Fruit fly (Drosophila melanogaster): Measurements from ENCODE around the gene CG11322.

The CG11322 gene

dm6 chr2L:6717460-6717859 is 42.0 kb downstream of the CG11322 start, which contains the start of gene Aatf (continued):
- TF ChIP-seq bab2 (GFP tag; optimal IDR thresholded peaks at IDR 0.05), result no peak
- no peak for TF ChIP-seq CG9817 (tag; optimal IDR thresholded peaks at IDR 0.05)
- peak; percentile 7 for TF ChIP-seq CG7271 (tag; optimal IDR thresholded peaks at IDR 0.05)
- peak; percentile 88 for TF ChIP-seq BEAF-32 (GFP tag; optimal IDR thresholded peaks at IDR 0.05)
- peak; percentile 8 for TF ChIP-seq Ets97D (GFP tag; optimal IDR thresholded peaks at IDR 0.05)
- peak; percentile 50 for TF ChIP-seq CG10267 (tag; optimal IDR thresholded peaks at IDR 0.05)
- no peak for TF ChIP-seq caup (GFP tag; optimal IDR thresholded peaks at IDR 0.05; ENCODE audit: severe bottlenecking)
- no peak for TF ChIP-seq NC2α (GFP tag; optimal IDR thresholded peaks at IDR 0.05)
- no peak for TF ChIP-seq CG12299 (tag; optimal IDR thresholded peaks at IDR 0.05)
- no peak for TF ChIP-seq CG17568 (GFP tag; optimal IDR thresholded peaks at IDR 0.05)
- peak; percentile 65; the same call in 1 of the 2 replicates for TF ChIP-seq nerfin-2 (GFP tag; IDR thresholded peaks at IDR 0.05; ENCODE audit: partially characterized antibody)
- TF ChIP-seq CG17612 (GFP tag; IDR thresholded peaks at IDR 0.05), result no peak
- TF ChIP-seq CG2199 (GFP tag; IDR thresholded peaks at IDR 0.05), result no peak
- TF ChIP-seq HHEX (GFP tag; optimal IDR thresholded peaks at IDR 0.05), result no peak
- no peak for TF ChIP-seq wdn (GFP tag; IDR thresholded peaks at IDR 0.05)
- TF ChIP-seq cg (GFP tag; optimal IDR thresholded peaks at IDR 0.05), result no peak
- TF ChIP-seq fd102C (GFP tag; optimal IDR thresholded peaks at IDR 0.05), result no peak
- no peak for TF ChIP-seq CG14050 (GFP tag; IDR thresholded peaks at IDR 0.05)
- TF ChIP-seq CG4424 (GFP tag; optimal IDR thresholded peaks at IDR 0.05), result no peak
- no peak for TF ChIP-seq Xrp1 (GFP tag; IDR thresholded peaks at IDR 0.05)

DNA sequence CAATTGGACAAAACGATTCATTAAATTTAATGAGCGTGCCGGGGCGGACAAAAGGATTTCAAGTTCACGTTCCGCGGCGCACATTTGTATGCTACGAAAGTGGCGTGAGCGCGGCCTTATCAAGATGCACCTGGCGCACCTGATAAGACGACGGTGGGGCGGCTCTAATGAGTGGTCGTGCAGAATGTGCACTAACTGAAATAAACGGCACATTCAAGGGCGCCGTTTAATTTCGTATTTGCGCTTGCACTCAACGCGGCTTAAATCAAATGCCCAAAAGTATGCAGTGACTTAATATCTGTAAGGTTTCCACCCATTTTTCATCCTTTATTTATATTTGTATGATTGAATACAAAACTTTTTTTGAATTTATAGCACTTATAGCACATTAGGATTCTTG is 42.5 kb downstream of the CG11322 start:
- no peak for TF ChIP-seq ranshi (GFP tag; IDR thresholded peaks at IDR 0.05)
- TF ChIP-seq CTCF (GFP tag; optimal IDR thresholded peaks at IDR 0.05), result peak; percentile 6
- TF ChIP-seq ci (GFP tag; IDR thresholded peaks at IDR 0.05), result peak; percentile 31; the same call in 1 of the 3 replicates
- TF ChIP-seq CG17802 (tag; optimal IDR thresholded peaks at IDR 0.05), result peak; percentile 29
- TF ChIP-seq CG17612 (GFP tag; IDR thresholded peaks at IDR 0.05), result peak; percentile 64; the same call in 1 of the 2 replicates
- no peak for TF ChIP-seq CG11560 (tag; IDR thresholded peaks at IDR 0.05)
- peak; percentile 24 for TF ChIP-seq ftz-f1 (GFP tag; optimal IDR thresholded peaks at IDR 0.05)
- TF ChIP-seq Oli (tag; optimal IDR thresholded peaks at IDR 0.05), result no peak
- TF ChIP-seq mld (GFP tag; IDR thresholded peaks at IDR 0.05; ENCODE audit: partially characterized antibody), result 0 out of 3 replicates have a peak, but pooled peaks have one; percentile 22
- 0 out of 3 replicates have a peak, but pooled peaks have one; percentile 16 for TF ChIP-seq CG6791 (GFP tag; IDR thresholded peaks at IDR 0.05; ENCODE audit: partially characterized antibody)

- no peak for TF ChIP-seq C15 (GFP tag; IDR thresholded peaks at IDR 0.05)
- TF ChIP-seq PHDP (tag; optimal IDR thresholded peaks at IDR 0.05), result no peak
- TF ChIP-seq CG3847 (GFP tag; IDR thresholded peaks at IDR 0.05), result no peak
- TF ChIP-seq lilli (GFP tag; optimal IDR thresholded peaks at IDR 0.05), result no peak
- no peak for TF ChIP-seq Doc3 (GFP tag; IDR thresholded peaks at IDR 0.05; ENCODE audit: partially characterized antibody)
- no peak for TF ChIP-seq caup (GFP tag; optimal IDR thresholded peaks at IDR 0.05; ENCODE audit: severe bottlenecking)
- no peak for TF ChIP-seq onecut (GFP tag; IDR thresholded peaks at IDR 0.05)
- no peak for TF ChIP-seq CG33557 (GFP tag; optimal IDR thresholded peaks at IDR 0.05)
- TF ChIP-seq ara (GFP tag; IDR thresholded peaks at IDR 0.05), result no peak
- peak; percentile 70 for TF ChIP-seq Ets65A (GFP tag)
- TF ChIP-seq CG3163 (GFP tag; optimal IDR thresholded peaks at IDR 0.05), result no peak
- no peak for TF ChIP-seq vfl (GFP tag; optimal IDR thresholded peaks at IDR 0.05)
- no peak for TF ChIP-seq az2 (GFP tag; optimal IDR thresholded peaks at IDR 0.05)
- TF ChIP-seq CG11085 (GFP tag; IDR thresholded peaks at IDR 0.05), result no peak
- no peak for TF ChIP-seq h (optimal IDR thresholded peaks at IDR 0.05)
- TF ChIP-seq p53 (GFP tag; optimal IDR thresholded peaks at IDR 0.05), result no peak
- no peak for TF ChIP-seq CG1233 (GFP tag; optimal IDR thresholded peaks at IDR 0.05)
- TF ChIP-seq sima (GFP tag; optimal IDR thresholded peaks at IDR 0.05), result no peak
- no peak for TF ChIP-seq CG11560 (tag; IDR thresholded peaks at IDR 0.05)
- no peak for TF ChIP-seq CG12071 (GFP tag; optimal IDR thresholded peaks at IDR 0.05)
- no peak for TF ChIP-seq bigmax (GFP tag; optimal IDR thresholded peaks at IDR 0.05)
- TF ChIP-seq HLH54F (GFP tag; optimal IDR thresholded peaks at IDR 0.05), result no peak
- TF ChIP-seq sna (GFP tag; IDR thresholded peaks at IDR 0.05; ENCODE audit: partially characterized antibody), result no peak
Observed at dm6 chr2L:6716182-6716770, 43.2 kb downstream of the CG11322 start, which contains the start of gene AkhR. Gene AkhR (minus strand): TSS chr2L:6716186.

All from whole organism, embryonic.